Fruit fly (Drosophila melanogaster) Kc167 (cell line): ENCODE data around the gene CG34043.

Source experiments
- Myc ChIP-seq: fragments of >200 bp; optimal IDR thresholded peaks from 2 replicates; lab custom pipeline; 2017; ENCODE audit warnings: missing external identifiers
- h ChIP-seq: fragments of >200 bp; optimal IDR thresholded peaks from 3 replicates; lab custom pipeline; 2018; ENCODE audit warnings: missing external identifiers

- TF ChIP-seq h (lab: Kevin White, UChicago) = no peak
- no peak for TF ChIP-seq Myc (lab: Kevin White, UChicago)
These were observed 42.8 kb downstream of the CG34043 start, which contains the start of gene mthl15 for dm6 chr2L:10237725-10238446.
